Worm (Caenorhabditis elegans) whole organism, mixed stage, embryonic: ENCODE data around the gene ipla-6.
A peak's percentile ranks its signal among the peaks of the same experiment; 100 is the strongest.

Experiments
- M03D4.4 ChIP-seq: sonication (generic microtip); optimal IDR thresholded peaks from 2 replicates; lab custom pipeline; 2017; ENCODE audit warnings: mild to moderate bottlenecking, missing genetic modification characterization, missing compliant biosample characterization
- bed-3 ChIP-seq: fragments of 200-800 bp; sonication (Bioruptor generic); optimal IDR thresholded peaks from 3 replicates; lab custom pipeline; 2018; ENCODE audit warnings: mild to moderate bottlenecking, missing genetic modification characterization, moderate library complexity, missing compliant biosample characterization
- blmp-1 ChIP-seq: fragments of 150-350 bp; optimal IDR thresholded peaks from 2 replicates; lab custom pipeline; 2014; ENCODE audit warnings: missing biosample characterization, missing genetic modification characterization
- ceh-39 ChIP-seq: fragments of 150-350 bp; optimal IDR thresholded peaks from 2 replicates; lab custom pipeline; 2014; ENCODE audit warnings: missing biosample characterization, missing genetic modification characterization
- ceh-43 ChIP-seq: fragments of 200-800 bp; sonication (Bioruptor generic); optimal IDR thresholded peaks from 2 replicates; lab custom pipeline; 2018; ENCODE audit warnings: mild to moderate bottlenecking, missing genetic modification characterization, moderate library complexity, missing compliant biosample characterization
- ces-1 ChIP-seq: fragments of 150-350 bp; optimal IDR thresholded peaks from 2 replicates; lab custom pipeline; 2014; ENCODE audit warnings: missing biosample characterization, missing genetic modification reagents, missing genetic modification characterization
- cnd-1 ChIP-seq: fragments of 200-800 bp; sonication (Bioruptor generic); optimal IDR thresholded peaks from 2 replicates; lab custom pipeline; 2018; ENCODE audit warnings: mild to moderate bottlenecking, missing genetic modification characterization, missing compliant biosample characterization
- drap-1 ChIP-seq: fragments of 200-800 bp; sonication (Bioruptor generic); optimal IDR thresholded peaks from 3 replicates; lab custom pipeline; 2018; ENCODE audit warnings: mild to moderate bottlenecking, missing genetic modification characterization, missing compliant biosample characterization
- elt-1 ChIP-seq: sonication (generic microtip); optimal IDR thresholded peaks from 2 replicates; lab custom pipeline; 2017; ENCODE audit warnings: missing genetic modification characterization, mild to moderate bottlenecking, missing compliant biosample characterization, antibody characterized with exemption, moderate library complexity, borderline replicate concordance; ENCODE audit not compliant: insufficient read depth
- elt-3 ChIP-seq: fragments of 150-350 bp; optimal IDR thresholded peaks from 2 replicates; lab custom pipeline; 2014; ENCODE audit warnings: missing biosample characterization, missing genetic modification characterization
- ham-2 ChIP-seq: fragments of 200-800 bp; sonication (Bioruptor generic); optimal IDR thresholded peaks from 2 replicates; lab custom pipeline; 2018; ENCODE audit warnings: mild to moderate bottlenecking, missing genetic modification characterization, missing compliant biosample characterization
- hlh-1 ChIP-seq: fragments of 150-350 bp; optimal IDR thresholded peaks from 2 replicates; lab custom pipeline; 2014; ENCODE audit warnings: missing biosample characterization, missing genetic modification reagents, missing genetic modification characterization
- lin-13 ChIP-seq: fragments of 150-350 bp; optimal IDR thresholded peaks from 2 replicates; lab custom pipeline; 2014; ENCODE audit warnings: missing biosample characterization, missing genetic modification characterization
- lin-32 ChIP-seq: fragments of 200-800 bp; sonication (Bioruptor generic); optimal IDR thresholded peaks from 2 replicates; lab custom pipeline; 2018; ENCODE audit warnings: mild to moderate bottlenecking, missing genetic modification characterization, missing compliant biosample characterization
- lsy-2 ChIP-seq: fragments of 150-350 bp; optimal IDR thresholded peaks from 2 replicates; lab custom pipeline; 2014; ENCODE audit warnings: missing biosample characterization, missing genetic modification characterization
- mab-5 ChIP-seq: fragments of 150-350 bp; optimal IDR thresholded peaks from 2 replicates; lab custom pipeline; 2014; ENCODE audit warnings: missing biosample characterization, missing genetic modification characterization
- mep-1 ChIP-seq: fragments of 150-350 bp; optimal IDR thresholded peaks from 2 replicates; lab custom pipeline; 2017; ENCODE audit warnings: missing biosample characterization, missing genetic modification reagents, missing genetic modification characterization, inconsistent platforms
- mls-2 ChIP-seq: sonication (generic microtip); optimal IDR thresholded peaks from 2 replicates; lab custom pipeline; 2016; ENCODE audit warnings: mild to moderate bottlenecking, missing genetic modification characterization, moderate library complexity, missing compliant biosample characterization
- nhr-12 ChIP-seq: fragments of 150-350 bp; optimal IDR thresholded peaks from 2 replicates; lab custom pipeline; 2014; ENCODE audit warnings: missing biosample characterization, missing genetic modification characterization
- nhr-2 ChIP-seq: fragments of 150-350 bp; optimal IDR thresholded peaks from 2 replicates; lab custom pipeline; 2014; ENCODE audit warnings: missing biosample characterization, missing genetic modification characterization
- nhr-237 ChIP-seq: fragments of 150-350 bp; optimal IDR thresholded peaks from 2 replicates; lab custom pipeline; 2014; ENCODE audit warnings: missing biosample characterization, missing genetic modification characterization
- pha-4 ChIP-seq: fragments of 150-350 bp; optimal IDR thresholded peaks from 2 replicates; lab custom pipeline; 2018; ENCODE audit warnings: missing biosample characterization, missing genetic modification reagents, missing genetic modification characterization
- sem-2 ChIP-seq: fragments of 200-800 bp; sonication (Bioruptor generic); optimal IDR thresholded peaks from 2 replicates; lab custom pipeline; 2018; ENCODE audit warnings: mild to moderate bottlenecking, missing genetic modification characterization, missing compliant biosample characterization
- snpc-4 ChIP-seq: fragments of 150-350 bp; optimal IDR thresholded peaks from 2 replicates; lab custom pipeline; 2014; ENCODE audit warnings: missing biosample characterization, missing genetic modification characterization
- sptf-1 ChIP-seq: sonication (generic microtip); optimal IDR thresholded peaks from 2 replicates; lab custom pipeline; 2017; ENCODE audit warnings: mild to moderate bottlenecking, missing genetic modification characterization, moderate library complexity, missing compliant biosample characterization
- tbx-8 ChIP-seq: fragments of 200-800 bp; sonication (Bioruptor generic); optimal IDR thresholded peaks from 2 replicates; lab custom pipeline; 2018; ENCODE audit warnings: mild to moderate bottlenecking, missing genetic modification characterization, moderate library complexity, missing compliant biosample characterization
- unc-120 ChIP-seq: sonication (generic microtip); optimal IDR thresholded peaks from 2 replicates; lab custom pipeline; 2017; ENCODE audit warnings: missing genetic modification characterization, missing compliant biosample characterization; ENCODE audit not compliant: poor library complexity, severe bottlenecking
- unc-62 ChIP-seq: fragments of 150-350 bp; optimal IDR thresholded peaks from 2 replicates; lab custom pipeline; 2014; ENCODE audit warnings: missing biosample characterization, missing genetic modification reagents, missing genetic modification characterization
- zip-8 ChIP-seq: fragments of 150-350 bp; optimal IDR thresholded peaks from 2 replicates; lab custom pipeline; 2014; ENCODE audit warnings: missing biosample characterization, missing genetic modification characterization
- ztf-11 ChIP-seq: fragments of 150-350 bp; optimal IDR thresholded peaks from 2 replicates; lab custom pipeline; 2014; ENCODE audit warnings: missing biosample characterization, missing genetic modification characterization

ipla-6 gene

ce11 chrIV:6329339-6329738 is 8.1 kb upstream of the ipla-6 start, which contains the start of gene seu-1:
Gene seu-1, plus strand, starts transcription at chrIV:6329639.
- TF ChIP-seq nhr-237, result no peak
- no peak for TF ChIP-seq ham-2 (GFP tag; lab: Kevin White, UChicago)
- no peak for TF ChIP-seq lin-13 (tag; lab: Kevin White, UChicago)
- no peak for TF ChIP-seq sptf-1
- no peak for TF ChIP-seq ceh-39 (tag; lab: Kevin White, UChicago)
- no peak for TF ChIP-seq tbx-8 (GFP tag; lab: Kevin White, UChicago)
- no peak for TF ChIP-seq ces-1
- TF ChIP-seq, all 35 proteins: peak for 0

ce11 chrIV:6330790-6331189 is 6.7 kb upstream of the ipla-6 start:
- TF ChIP-seq ces-1, result no peak
- no peak for TF ChIP-seq nhr-237
- TF ChIP-seq ham-2 (GFP tag; lab: Kevin White, UChicago), result no peak
- no peak for TF ChIP-seq snpc-4 (tag; lab: Kevin White, UChicago)
- TF ChIP-seq sem-2, result no peak
- peak; percentile 49 for TF ChIP-seq unc-62 (GFP tag; lab: Kevin White, UChicago)
- no peak for TF ChIP-seq ceh-43 (GFP tag; lab: Kevin White, UChicago)
- TF ChIP-seq cnd-1 (tag; lab: Kevin White, UChicago), result no peak
- peak; percentile 12 for TF ChIP-seq unc-120
- TF ChIP-seq ztf-11, result no peak
- no peak for TF ChIP-seq mab-5 (tag; lab: Kevin White, UChicago)
- no peak for TF ChIP-seq elt-1 (tag; lab: Kevin White, UChicago)
- TF ChIP-seq lin-13 (tag; lab: Kevin White, UChicago), result no peak
- TF ChIP-seq bed-3 (GFP tag; lab: Kevin White, UChicago), result no peak
- TF ChIP-seq, all 35 proteins: peak for 2

ce11 chrIV:6333915-6334314 is 3.5 kb upstream of the ipla-6 start, which contains the start of gene blos-2:
Gene blos-2, plus strand, starts transcription at chrIV:6334215.
- no peak for TF ChIP-seq M03D4.4 (tag; lab: Kevin White, UChicago)
- TF ChIP-seq nhr-2 (tag; lab: Kevin White, UChicago), result no peak
- no peak for TF ChIP-seq ces-1
- TF ChIP-seq cnd-1 (tag; lab: Kevin White, UChicago), result no peak
- no peak for TF ChIP-seq nhr-12 (tag; lab: Kevin White, UChicago)
- TF ChIP-seq lsy-2 (tag; lab: Kevin White, UChicago), result no peak
- TF ChIP-seq sptf-1, result no peak
- TF ChIP-seq elt-3 (tag; lab: Kevin White, UChicago), result no peak
- TF ChIP-seq zip-8 (tag; lab: Kevin White, UChicago), result no peak
- TF ChIP-seq unc-120, result no peak
- no peak for TF ChIP-seq mep-1
- no peak for TF ChIP-seq drap-1 (GFP tag; lab: Kevin White, UChicago)
- no peak for TF ChIP-seq pha-4
- no peak for TF ChIP-seq hlh-1 (tag; lab: Kevin White, UChicago)

ce11 chrIV:6335908-6336307 is 1.5 kb upstream of the ipla-6 start, which contains the start of gene mif-4:
Gene mif-4, minus strand, starts transcription at chrIV:6335994.
- TF ChIP-seq pha-4 (no peak), ces-1 (peak; percentile 9)

ce11 chrIV:6336748-6337147 is 705 bp upstream of the ipla-6 start:
- TF ChIP-seq lsy-2 (tag; lab: Kevin White, UChicago) (peak; percentile 39), mab-5 (tag; lab: Kevin White, UChicago) (no peak), blmp-1 (tag; lab: Kevin White, UChicago) (peak; percentile 4), lin-13 (tag; lab: Kevin White, UChicago) (peak; percentile 22), cnd-1 (tag; lab: Kevin White, UChicago) (peak; percentile 15), mep-1 (peak; percentile 20), ces-1 (peak; percentile 77), snpc-4 (tag; lab: Kevin White, UChicago) (no peak), zip-8 (tag; lab: Kevin White, UChicago) (peak; percentile 43), ham-2 (GFP tag; lab: Kevin White, UChicago) (peak; percentile 22), M03D4.4 (tag; lab: Kevin White, UChicago) (peak; percentile 6), mls-2 (tag; lab: Kevin White, UChicago) (no peak), unc-120 (peak; percentile 39), lin-32 (GFP tag; lab: Kevin White, UChicago) (no peak), elt-3 (tag; lab: Kevin White, UChicago) (peak; percentile 61), drap-1 (GFP tag; lab: Kevin White, UChicago) (peak; percentile 0), unc-62 (GFP tag; lab: Kevin White, UChicago) (peak; percentile 78), tbx-8 (GFP tag; lab: Kevin White, UChicago) (no peak), nhr-237 (peak; percentile 33), nhr-12 (tag; lab: Kevin White, UChicago) (no peak), ceh-39 (tag; lab: Kevin White, UChicago) (no peak), pha-4 (peak; percentile 70)
